Fruit fly (Drosophila melanogaster): Measurements from ENCODE around the gene CG14050.

Gene CG14050

DNA sequence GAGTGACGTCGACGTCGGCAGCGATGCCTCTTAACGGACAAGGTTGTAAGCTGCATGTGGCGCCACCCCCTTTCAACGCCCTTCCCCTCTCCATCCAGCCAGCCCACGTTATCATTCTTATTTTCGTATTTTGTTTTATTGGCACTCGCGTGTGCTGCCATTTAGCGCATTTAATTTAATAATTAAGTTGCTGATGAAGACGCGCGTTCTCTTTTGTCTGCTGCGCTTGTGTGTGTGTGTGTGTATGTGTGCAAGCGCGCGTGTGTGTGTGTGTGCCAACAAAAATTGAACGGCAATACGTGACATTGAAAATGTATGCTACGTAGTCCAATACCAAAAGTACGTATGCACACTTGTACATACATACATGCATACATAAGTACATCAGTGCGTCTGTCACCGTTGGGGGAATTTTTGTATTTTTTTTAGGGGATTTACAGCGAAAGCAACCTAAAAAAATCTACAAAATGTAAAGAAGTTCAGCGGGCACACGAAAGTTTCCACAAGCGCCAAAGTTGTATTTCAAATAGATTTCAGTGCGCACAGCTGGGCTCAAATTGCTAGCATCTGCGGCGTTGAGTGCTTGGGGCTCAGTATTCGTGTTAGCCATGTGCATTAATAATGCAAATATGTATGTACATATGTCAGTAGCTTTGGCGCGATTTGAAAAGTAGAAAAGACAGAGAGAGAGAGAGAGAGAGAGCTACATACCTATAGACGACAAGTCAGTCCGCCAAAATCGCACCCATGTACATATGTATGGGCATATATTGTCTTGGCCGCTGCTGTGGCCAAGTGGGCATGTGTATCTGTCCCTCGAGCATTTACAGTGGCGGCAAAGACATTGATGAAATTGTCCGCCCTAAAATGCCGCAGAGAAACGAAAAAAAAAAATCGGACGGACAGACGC lies 24.1 kb downstream of the CG14050 start (continued):
- TF ChIP-seq CG11695 (GFP tag; IDR thresholded peaks at IDR 0.05), result peak; percentile 89
- no peak for TF ChIP-seq exex (tag; optimal IDR thresholded peaks at IDR 0.05)

DNA sequence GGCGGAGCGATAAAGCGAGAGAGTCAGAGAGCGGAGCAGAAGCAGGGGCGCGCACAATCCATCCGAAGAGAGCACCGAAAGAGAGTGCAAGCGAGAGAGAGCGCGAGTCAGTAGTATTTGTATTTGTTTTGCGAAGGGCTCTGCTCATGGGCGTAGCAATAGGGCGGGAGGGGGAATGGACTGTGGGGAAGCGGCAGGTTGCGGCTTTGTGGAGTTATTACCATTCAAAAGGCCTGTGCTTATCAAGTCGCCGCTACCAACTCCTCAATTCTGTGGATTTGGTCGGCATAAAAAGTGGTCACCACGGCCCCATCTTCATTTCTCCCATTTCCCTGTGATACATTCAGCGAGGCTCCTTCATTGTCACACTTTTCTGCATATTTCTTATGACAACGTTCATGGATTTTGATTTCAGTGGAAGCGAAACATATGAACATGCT lies 24.9 kb downstream of the CG14050 start:
- TF ChIP-seq ERR (GFP tag; optimal IDR thresholded peaks at IDR 0.05) (no peak), zfh1 (GFP tag; IDR thresholded peaks at IDR 0.05) (no peak), wor (GFP tag; IDR thresholded peaks at IDR 0.05) (0 out of 2 replicates have a peak, but pooled peaks have one; percentile 27), CG16815 (GFP tag; optimal IDR thresholded peaks at IDR 0.05) (peak; percentile 46), Med (GFP tag) (peak; percentile 68), cad (GFP tag; optimal IDR thresholded peaks at IDR 0.05) (no peak), CG10543 (GFP tag; optimal IDR thresholded peaks at IDR 0.05) (peak; percentile 3), Opbp (GFP tag; IDR thresholded peaks at IDR 0.05; ENCODE audit: partially characterized antibody) (no peak), cwo (GFP tag; optimal IDR thresholded peaks at IDR 0.05) (peak; percentile 59), gsb (GFP tag; IDR thresholded peaks at IDR 0.05) (peak; percentile 40; the same call in 1 of the 2 replicates), wek (GFP tag; optimal IDR thresholded peaks at IDR 0.05) (no peak), Drgx (GFP tag; IDR thresholded peaks at IDR 0.05) (peak; percentile 35; the same call in 1 of the 2 replicates), CG14441 (GFP tag; IDR thresholded peaks at IDR 0.05) (peak; percentile 65), disco-r (GFP tag; optimal IDR thresholded peaks at IDR 0.05) (no peak), CG13296 (GFP tag; optimal IDR thresholded peaks at IDR 0.05) (peak; percentile 15), CG1603 (tag; optimal IDR thresholded peaks at IDR 0.05) (peak; percentile 36), CG12299 (tag; optimal IDR thresholded peaks at IDR 0.05) (peak; percentile 24), B-H1 (GFP tag; IDR thresholded peaks at IDR 0.05) (peak; percentile 34; the same call in 1 of the 3 replicates), CG10979 (tag; optimal IDR thresholded peaks at IDR 0.05) (peak; percentile 15), Atf3 (GFP tag; optimal IDR thresholded peaks at IDR 0.05) (no peak), CG31388 (GFP tag; optimal IDR thresholded peaks at IDR 0.05) (no peak), Vsx1 (GFP tag; optimal IDR thresholded peaks at IDR 0.05) (no peak), stc (GFP tag; IDR thresholded peaks at IDR 0.05) (0 out of 2 replicates have a peak, but pooled peaks have one; percentile 39), slbo (GFP tag; IDR thresholded peaks at IDR 0.05) (peak; percentile 69), Aef1 (GFP tag; IDR thresholded peaks at IDR 0.05) (peak; percentile 48; the same call in 2 of the 3 replicates), Gsc (GFP tag; IDR thresholded peaks at IDR 0.05) (no peak), CG12769 (tag; optimal IDR thresholded peaks at IDR 0.05) (peak; percentile 80), Xbp1 (GFP tag; optimal IDR thresholded peaks at IDR 0.05) (peak; percentile 5), Xrp1 (GFP tag; IDR thresholded peaks at IDR 0.05) (peak; percentile 24; the same call in 1 of the 2 replicates), H2.0 (GFP tag; IDR thresholded peaks at IDR 0.05) (peak; percentile 22; the same call in 1 of the 2 replicates), Dp (GFP tag; optimal IDR thresholded peaks at IDR 0.05) (no peak), CG6654 (GFP tag; optimal IDR thresholded peaks at IDR 0.05) (peak; percentile 22), sisA (GFP tag; IDR thresholded peaks at IDR 0.05) (peak; percentile 38; the same call in 1 of the 2 replicates), ap (GFP tag; IDR thresholded peaks at IDR 0.05) (0 out of 2 replicates have a peak, but pooled peaks have one; percentile 33), CG3281 (GFP tag; optimal IDR thresholded peaks at IDR 0.05) (peak; percentile 69), vnd (GFP tag; IDR thresholded peaks at IDR 0.05; ENCODE audit: partially characterized antibody) (no peak), Nf-YB (GFP tag; optimal IDR thresholded peaks at IDR 0.05) (no peak), Nf-YA (GFP tag; IDR thresholded peaks at IDR 0.05) (no peak), Awh (GFP tag; IDR thresholded peaks at IDR 0.05) (no peak), CG2678 (tag; optimal IDR thresholded peaks at IDR 0.05) (peak; percentile 70), CG10147 (GFP tag; optimal IDR thresholded peaks at IDR 0.05) (peak; percentile 54), CG13894 (tag; optimal IDR thresholded peaks at IDR 0.05) (peak; percentile 61), Atf6 (GFP tag; IDR thresholded peaks at IDR 0.05) (peak; percentile 46), CG4707 (GFP tag; optimal IDR thresholded peaks at IDR 0.05) (no peak)
